Fruit fly (Drosophila melanogaster) Kc167 (cell line): ENCODE results near the gene Pgk.

Experiments
- Myc ChIP-seq: fragments of >200 bp; optimal IDR thresholded peaks from 2 replicates; lab custom pipeline; 2017; ENCODE audit warnings: missing external identifiers
- Sin3A ChIP-seq: fragments of >200 bp; optimal IDR thresholded peaks from 2 replicates; lab custom pipeline; 2018; ENCODE audit warnings: missing external identifiers
- h ChIP-seq: fragments of >200 bp; optimal IDR thresholded peaks from 3 replicates; lab custom pipeline; 2018; ENCODE audit warnings: missing external identifiers

- TF ChIP-seq h (lab: Kevin White, UChicago) = peak; percentile 76
- no peak for TF ChIP-seq Myc (lab: Kevin White, UChicago)
- TF ChIP-seq Sin3A = no peak
These were observed 2.4 kb upstream of the Pgk start for dm6 chr2L:2755323-2755695.
